Worm (Caenorhabditis elegans) whole organism, L3 larva: ENCODE results near the gene F42E8.1.

ENCODE experiments used
- R02D3.7 ChIP-seq: fragments of 150-350 bp; optimal IDR thresholded peaks from 2 replicates; lab custom pipeline; 2014; ENCODE audit warnings: missing biosample characterization, missing genetic modification characterization
- ZK546.5 ChIP-seq: sonication (generic microtip); optimal IDR thresholded peaks from 2 replicates; lab custom pipeline; 2017; ENCODE audit warnings: missing biosample characterization, missing genetic modification characterization
- aly-2 ChIP-seq: fragments of 150-350 bp; optimal IDR thresholded peaks from 2 replicates; lab custom pipeline; 2014; ENCODE audit warnings: missing biosample characterization, missing genetic modification characterization
- ama-1 ChIP-seq: fragments of 150-350 bp; optimal IDR thresholded peaks from 2 replicates; lab custom pipeline; 2018
- ceh-16 ChIP-seq: sonication (generic microtip); optimal IDR thresholded peaks from 2 replicates; lab custom pipeline; 2017; ENCODE audit warnings: missing biosample characterization, missing genetic modification characterization
- ceh-28 ChIP-seq: fragments of 150-350 bp; optimal IDR thresholded peaks from 2 replicates; lab custom pipeline; 2014; ENCODE audit warnings: missing biosample characterization, missing genetic modification reagents, missing genetic modification characterization
- ceh-82 ChIP-seq: fragments of 150-350 bp; optimal IDR thresholded peaks from 2 replicates; lab custom pipeline; 2014; ENCODE audit warnings: missing biosample characterization, missing genetic modification characterization
- egl-5 ChIP-seq: fragments of 150-350 bp; optimal IDR thresholded peaks from 2 replicates; lab custom pipeline; 2017; ENCODE audit warnings: missing biosample characterization, missing genetic modification reagents, missing genetic modification characterization, inconsistent platforms
- elt-1 ChIP-seq: fragments of 150-350 bp; optimal IDR thresholded peaks from 2 replicates; lab custom pipeline; 2014; ENCODE audit warnings: missing biosample characterization, missing genetic modification characterization
- elt-2 ChIP-seq: sonication (generic microtip); optimal IDR thresholded peaks from 2 replicates; lab custom pipeline; 2016; ENCODE audit warnings: missing genetic modification reagents, mild to moderate bottlenecking, missing genetic modification characterization, missing compliant biosample characterization
- elt-3 ChIP-seq, 3 experiments: fragments of 150-350 bp in 1 of 3; sonication (generic microtip) in 2 of 3; optimal IDR thresholded peaks; 2 replicates in 2 of 3; 4 replicates in 1 of 3; lab custom pipeline; 2014 to 2017; ENCODE audit warnings: missing biosample characterization in 3 of 3, missing genetic modification characterization in 3 of 3
- eor-1 ChIP-seq, 2 experiments: fragments of 150-350 bp; optimal IDR thresholded peaks; 2 replicates each; lab custom pipeline; 2014 to 2018; ENCODE audit warnings: missing biosample characterization in 2 of 2, missing genetic modification characterization in 2 of 2
- fkh-10 ChIP-seq: sonication (generic microtip); optimal IDR thresholded peaks from 2 replicates; lab custom pipeline; 2017; ENCODE audit warnings: missing biosample characterization, missing genetic modification reagents, missing genetic modification characterization
- fkh-2 ChIP-seq: fragments of 150-350 bp; optimal IDR thresholded peaks from 2 replicates; lab custom pipeline; 2014; ENCODE audit warnings: missing biosample characterization, missing genetic modification reagents, missing genetic modification characterization
- fos-1 ChIP-seq: fragments of 150-350 bp; optimal IDR thresholded peaks from 2 replicates; lab custom pipeline; 2014; ENCODE audit warnings: missing biosample characterization, missing genetic modification characterization
- jun-1 ChIP-seq: fragments of 150-350 bp; optimal IDR thresholded peaks from 2 replicates; lab custom pipeline; 2014; ENCODE audit warnings: missing biosample characterization, missing genetic modification reagents, missing genetic modification characterization
- lin-15B ChIP-seq: fragments of 150-350 bp; optimal IDR thresholded peaks from 2 replicates; lab custom pipeline; 2014; ENCODE audit warnings: missing biosample characterization, missing genetic modification characterization
- lin-39 ChIP-seq: fragments of 150-350 bp; optimal IDR thresholded peaks from 2 replicates; lab custom pipeline; 2018; ENCODE audit warnings: missing biosample characterization, missing genetic modification reagents, missing genetic modification characterization
- lsy-12 ChIP-seq: sonication (generic microtip); optimal IDR thresholded peaks from 2 replicates; lab custom pipeline; 2016; ENCODE audit warnings: mild to moderate bottlenecking, missing genetic modification characterization, missing compliant biosample characterization
- mdl-1 ChIP-seq: fragments of 150-350 bp; optimal IDR thresholded peaks from 2 replicates; lab custom pipeline; 2014; ENCODE audit warnings: missing biosample characterization, missing genetic modification characterization
- mml-1 ChIP-seq: fragments of 150-350 bp; sonication (generic microtip); optimal IDR thresholded peaks from 3 replicates; lab custom pipeline; 2014; ENCODE audit warnings: missing biosample characterization, missing genetic modification characterization
- nfya-1 ChIP-seq: sonication (generic microtip); optimal IDR thresholded peaks from 2 replicates; lab custom pipeline; 2017; ENCODE audit warnings: missing genetic modification characterization, mild to moderate bottlenecking, missing compliant biosample characterization, antibody characterized with exemption, moderate library complexity; ENCODE audit not compliant: insufficient read depth
- nhr-11 ChIP-seq: fragments of 150-350 bp; optimal IDR thresholded peaks from 2 replicates; lab custom pipeline; 2014; ENCODE audit warnings: missing biosample characterization, missing genetic modification characterization
- nhr-23 ChIP-seq: fragments of 150-350 bp; optimal IDR thresholded peaks from 2 replicates; lab custom pipeline; 2014; ENCODE audit warnings: missing biosample characterization, missing genetic modification reagents, missing genetic modification characterization
- nhr-25 ChIP-seq: sonication (generic microtip); optimal IDR thresholded peaks from 2 replicates; lab custom pipeline; 2017; ENCODE audit warnings: missing biosample characterization, missing genetic modification characterization
- nhr-28 ChIP-seq: fragments of 150-350 bp; optimal IDR thresholded peaks from 2 replicates; lab custom pipeline; 2014; ENCODE audit warnings: missing biosample characterization, missing genetic modification characterization
- nhr-43 ChIP-seq: sonication (generic microtip); optimal IDR thresholded peaks from 2 replicates; lab custom pipeline; 2016; ENCODE audit warnings: mild to moderate bottlenecking, missing genetic modification characterization, missing compliant biosample characterization; ENCODE audit not compliant: poor library complexity, severe bottlenecking
- nhr-67 ChIP-seq: fragments of 150-350 bp; optimal IDR thresholded peaks from 2 replicates; lab custom pipeline; 2014; ENCODE audit warnings: missing biosample characterization, missing genetic modification characterization
- nhr-76 ChIP-seq: fragments of 150-350 bp; sonication (generic microtip); optimal IDR thresholded peaks from 5 replicates; lab custom pipeline; 2014; ENCODE audit warnings: missing biosample characterization, missing genetic modification characterization
- nhr-77 ChIP-seq: fragments of 150-350 bp; optimal IDR thresholded peaks from 2 replicates; lab custom pipeline; 2014; ENCODE audit warnings: missing biosample characterization, missing genetic modification characterization
- pha-4 ChIP-seq: fragments of 150-350 bp; optimal IDR thresholded peaks from 2 replicates; lab custom pipeline; 2014; ENCODE audit warnings: missing biosample characterization, missing genetic modification reagents, missing genetic modification characterization
- pqm-1 ChIP-seq: fragments of 150-350 bp; optimal IDR thresholded peaks from 2 replicates; lab custom pipeline; 2017; ENCODE audit warnings: missing biosample characterization, missing genetic modification characterization, inconsistent platforms
- sea-2 ChIP-seq: fragments of 150-350 bp; sonication (generic microtip); optimal IDR thresholded peaks from 4 replicates; lab custom pipeline; 2014; ENCODE audit warnings: missing biosample characterization, missing genetic modification reagents, missing genetic modification characterization
- skn-1 ChIP-seq: fragments of 150-350 bp; optimal IDR thresholded peaks from 2 replicates; lab custom pipeline; 2014; ENCODE audit warnings: missing biosample characterization, missing genetic modification characterization
- snpc-4 ChIP-seq: fragments of 150-350 bp; optimal IDR thresholded peaks from 2 replicates; lab custom pipeline; 2014; ENCODE audit warnings: missing biosample characterization, missing genetic modification characterization
- unc-62 ChIP-seq: fragments of 150-350 bp; sonication (generic microtip); optimal IDR thresholded peaks from 4 replicates; lab custom pipeline; 2014; ENCODE audit warnings: missing biosample characterization, missing genetic modification reagents, missing genetic modification characterization
- zag-1 ChIP-seq: fragments of 150-350 bp; optimal IDR thresholded peaks from 2 replicates; lab custom pipeline; 2014; ENCODE audit warnings: missing biosample characterization, missing genetic modification characterization
- ztf-11 ChIP-seq: fragments of 150-350 bp; optimal IDR thresholded peaks from 2 replicates; lab custom pipeline; 2014; ENCODE audit warnings: missing biosample characterization, missing genetic modification characterization
- ztf-4 ChIP-seq: fragments of 150-350 bp; optimal IDR thresholded peaks from 2 replicates; lab custom pipeline; 2014; ENCODE audit warnings: missing biosample characterization, missing genetic modification characterization

F42E8.1 gene

DNA sequence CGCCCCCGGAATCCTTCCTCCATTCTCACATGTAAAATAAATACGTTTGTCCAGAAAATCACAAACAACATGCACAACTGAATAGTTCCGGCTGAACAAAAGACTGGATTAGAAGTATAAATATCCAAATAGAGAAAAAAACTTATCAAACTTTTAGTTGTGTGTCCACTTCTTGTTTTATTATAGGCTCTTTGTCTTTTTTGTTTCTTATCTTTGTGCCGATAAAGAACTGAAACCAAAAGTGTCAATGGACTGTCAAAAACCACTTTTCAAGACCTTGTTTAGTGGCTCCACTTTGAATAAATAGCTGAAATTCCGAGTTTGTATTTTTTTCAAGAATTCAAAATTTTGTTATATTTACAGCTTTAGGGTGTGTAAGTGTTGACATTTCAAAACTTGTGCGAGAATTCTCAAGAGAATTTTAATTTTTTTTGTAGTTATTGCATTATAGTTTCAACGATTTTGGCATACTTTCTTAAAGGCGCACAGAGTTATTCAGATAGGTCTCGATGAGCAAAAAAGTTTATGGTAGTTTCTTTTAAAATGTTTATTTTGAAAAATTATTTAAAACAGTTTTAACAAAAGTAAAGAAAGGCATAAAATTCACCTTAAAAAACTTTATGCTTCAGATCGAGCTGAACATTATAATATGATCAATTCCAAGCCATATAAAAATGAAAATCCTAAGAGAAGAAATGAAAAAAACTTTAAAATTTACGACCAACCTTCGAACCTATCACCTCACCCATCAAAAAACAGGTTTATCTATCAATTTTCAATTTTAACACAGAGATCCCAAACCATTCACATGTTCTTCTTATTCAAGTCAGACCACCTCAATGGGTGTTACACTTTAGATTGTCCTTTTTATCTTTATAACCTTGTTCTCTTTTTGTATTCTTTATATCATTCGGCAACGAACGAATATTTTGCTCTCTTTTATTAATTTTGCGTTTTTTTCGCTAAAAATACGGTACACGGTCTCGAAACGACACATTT, 15.5 kb upstream of the F42E8.1 start:
- TF ChIP-seq ZK546.5 (tag; lab: Kevin White, UChicago) = no peak
- TF ChIP-seq mml-1 = no peak
- TF ChIP-seq nhr-25 (tag; lab: Kevin White, UChicago) = peak; percentile 31
- no peak for TF ChIP-seq nhr-67 (tag; lab: Kevin White, UChicago)
- no peak for TF ChIP-seq lin-39 (tag; lab: Kevin White, UChicago)
- no peak for TF ChIP-seq ceh-82 (tag; lab: Kevin White, UChicago)
- no peak for TF ChIP-seq snpc-4 (tag; lab: Kevin White, UChicago)
- no peak for TF ChIP-seq eor-1 (tag; optimal IDR thresholded peaks at IDR 0.05; lab: Kevin White, UChicago)
- no peak for TF ChIP-seq ceh-16 (tag; lab: Kevin White, UChicago)
- TF ChIP-seq nhr-77 (tag; lab: Kevin White, UChicago) = no peak
- TF ChIP-seq ama-1 (lab: Kevin White, UChicago) = no peak
- TF ChIP-seq nfya-1 (tag; lab: Kevin White, UChicago) = no peak
- TF ChIP-seq ceh-28 = no peak
- no peak for TF ChIP-seq R02D3.7 (tag; lab: Kevin White, UChicago)
- TF ChIP-seq nhr-23 = peak; percentile 36
- TF ChIP-seq nhr-43 (tag; lab: Kevin White, UChicago) = peak; percentile 59
- TF ChIP-seq aly-2 (tag; lab: Kevin White, UChicago) = no peak
- TF ChIP-seq egl-5 (tag; lab: Kevin White, UChicago) = no peak
- no peak for TF ChIP-seq lsy-12 (tag; lab: Kevin White, UChicago)
- peak; percentile 3 for TF ChIP-seq pha-4 (tag; lab: Kevin White, UChicago)
- TF ChIP-seq jun-1 (tag; lab: Kevin White, UChicago) = no peak
- TF ChIP-seq elt-2 (tag; lab: Kevin White, UChicago) = peak; percentile 78
- TF ChIP-seq fkh-10 (GFP tag; lab: Kevin White, UChicago) = no peak
- no peak for TF ChIP-seq elt-1
- TF ChIP-seq zag-1 (tag; lab: Kevin White, UChicago) = no peak
- no peak for TF ChIP-seq mdl-1 (tag; lab: Kevin White, UChicago)
- TF ChIP-seq nhr-11 = no peak
- TF ChIP-seq skn-1 (tag; lab: Kevin White, UChicago) = no peak
- TF ChIP-seq fkh-2 (tag; lab: Kevin White, UChicago) = no peak
- TF ChIP-seq elt-3 (tag; optimal IDR thresholded peaks at IDR 0.05; lab: Kevin White, UChicago) = no peak
- no peak for TF ChIP-seq nhr-28 (tag; lab: Kevin White, UChicago)
- peak; percentile 46 for TF ChIP-seq pqm-1 (tag; lab: Kevin White, UChicago)
- TF ChIP-seq ztf-4 (tag; lab: Kevin White, UChicago) = no peak
- TF ChIP-seq fos-1 (tag; lab: Kevin White, UChicago) = no peak
- no peak for TF ChIP-seq lin-15B (tag; lab: Kevin White, UChicago)
- no peak for TF ChIP-seq sea-2 (GFP tag; lab: Kevin White, UChicago)
- TF ChIP-seq nhr-76 (tag; lab: Kevin White, UChicago) = no peak

DNA sequence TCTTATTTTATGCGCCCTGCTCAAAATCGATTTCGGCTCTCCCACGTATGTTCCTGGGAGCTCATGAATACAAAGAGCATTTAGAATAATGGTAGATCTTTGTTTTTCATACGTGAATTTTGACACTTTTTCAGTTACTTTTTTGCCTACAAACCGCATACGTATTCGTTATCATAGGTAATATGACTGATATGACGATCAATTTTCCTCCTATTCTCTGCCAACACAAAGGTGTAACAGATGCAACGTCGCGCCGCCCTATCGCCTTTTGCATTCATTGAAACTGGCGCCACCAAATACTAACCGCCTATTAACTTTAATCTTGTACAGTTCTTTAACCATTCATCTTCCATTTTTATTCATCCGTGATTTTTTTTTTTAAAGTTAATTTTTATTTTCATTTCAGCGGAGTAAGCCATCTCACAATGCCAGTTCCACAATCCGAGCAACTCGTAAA, 14.3 kb upstream of the F42E8.1 start, which contains the start of gene W07G4.5:
W07G4.5 (plus strand) TSS at position 407 of the 457 bp plus-strand sequence.
- TF ChIP-seq ztf-11 (tag; lab: Kevin White, UChicago) (no peak), egl-5 (tag; lab: Kevin White, UChicago) (no peak), unc-62 (GFP tag; lab: Kevin White, UChicago) (no peak), pqm-1 (tag; lab: Kevin White, UChicago) (peak; percentile 76), fkh-10 (GFP tag; lab: Kevin White, UChicago) (no peak), elt-2 (tag; lab: Kevin White, UChicago) (peak; percentile 89), fkh-2 (tag; lab: Kevin White, UChicago) (no peak), nhr-25 (tag; lab: Kevin White, UChicago) (no peak)
